Fruit fly (Drosophila melanogaster): ENCODE measurements around the gene CG6168.

CG6168 gene

dm6 chr3L:11321619-11322018, at the start of gene CG6168:
TSS of gene CG6168 (minus strand) at chr3L:11321719.
- TF ChIP-seq CTCF (optimal IDR thresholded peaks at IDR 0.05) (no peak), CG8478 (optimal IDR thresholded peaks at IDR 0.05) (no peak)

- TF ChIP-seq CTCF (optimal IDR thresholded peaks at IDR 0.05) (no peak), CG8478 (optimal IDR thresholded peaks at IDR 0.05) (no peak)
Measured at dm6 chr3L:11369778-11370684, 48.5 kb upstream of the CG6168 start.

- no peak for TF ChIP-seq CG8478 (optimal IDR thresholded peaks at IDR 0.05)
- TF ChIP-seq CTCF (optimal IDR thresholded peaks at IDR 0.05): no peak
Measured at dm6 chr3L:11368319-11369299, 47.1 kb upstream of the CG6168 start.

- TF ChIP-seq CTCF (optimal IDR thresholded peaks at IDR 0.05) (no peak), CG8478 (optimal IDR thresholded peaks at IDR 0.05) (no peak)
Measured at dm6 chr3L:11367797-11368196, 46.3 kb upstream of the CG6168 start.

dm6 chr3L:11366422-11366821, 44.9 kb upstream of the CG6168 start:
- TF ChIP-seq CG8478 (optimal IDR thresholded peaks at IDR 0.05) (no peak), CTCF (optimal IDR thresholded peaks at IDR 0.05) (no peak)

- TF ChIP-seq CTCF (optimal IDR thresholded peaks at IDR 0.05) (no peak), CG8478 (optimal IDR thresholded peaks at IDR 0.05) (no peak)
Measured at dm6 chr3L:11365432-11366318, 44.2 kb upstream of the CG6168 start.

- TF ChIP-seq CG8478 (optimal IDR thresholded peaks at IDR 0.05): no peak
- no peak for TF ChIP-seq CTCF (optimal IDR thresholded peaks at IDR 0.05)
Measured at dm6 chr3L:11364835-11365431, 43.4 kb upstream of the CG6168 start, which contains the start of gene CG6163. TSS of gene CG6163 (minus strand) at chr3L:11364885.

- TF ChIP-seq CG8478 (optimal IDR thresholded peaks at IDR 0.05) (no peak), CTCF (optimal IDR thresholded peaks at IDR 0.05) (no peak)
Measured at dm6 chr3L:11364327-11364726, 42.8 kb upstream of the CG6168 start.

- no peak for TF ChIP-seq CG8478 (optimal IDR thresholded peaks at IDR 0.05)
- TF ChIP-seq CTCF (optimal IDR thresholded peaks at IDR 0.05): no peak
Measured at dm6 chr3L:11359596-11359995, 38.1 kb upstream of the CG6168 start.

- peak; percentile 84 to 87 for TF ChIP-seq CTCF (optimal IDR thresholded peaks at IDR 0.05)
- no peak for TF ChIP-seq CG8478 (optimal IDR thresholded peaks at IDR 0.05)
Measured at dm6 chr3L:11358733-11359132, 37.2 kb upstream of the CG6168 start.

- TF ChIP-seq CG8478 (optimal IDR thresholded peaks at IDR 0.05): no peak
- TF ChIP-seq CTCF (optimal IDR thresholded peaks at IDR 0.05): no peak
Measured at dm6 chr3L:11357059-11357458, 35.5 kb upstream of the CG6168 start.

dm6 chr3L:11355429-11356327, 34.2 kb upstream of the CG6168 start:
- no peak for TF ChIP-seq CG8478 (optimal IDR thresholded peaks at IDR 0.05)

dm6 chr3L:11354298-11354757, 32.8 kb upstream of the CG6168 start:
- TF ChIP-seq CTCF (optimal IDR thresholded peaks at IDR 0.05) (no peak), CG8478 (optimal IDR thresholded peaks at IDR 0.05) (no peak)

Data from S2 (cell line).